Worm (Caenorhabditis elegans): ENCODE data around the gene R10D12.1.

The R10D12.1 gene

ce11 chrV:13960916-13961315 lies 26.5 kb upstream of the R10D12.1 start, which contains the start of gene srh-24:
TSS of gene srh-24 (minus strand) at chrV:13961016.
- TF ChIP-seq hlh-1 (tag; optimal IDR thresholded peaks at IDR 0.05) (no peak), mab-5 (tag; optimal IDR thresholded peaks at IDR 0.05) (no peak), sptf-1 (tag; optimal IDR thresholded peaks at IDR 0.05) (no peak), elt-1 (tag; optimal IDR thresholded peaks at IDR 0.05; ENCODE audit: borderline replicate concordance, insufficient read depth) (no peak), ztf-11 (tag; optimal IDR thresholded peaks at IDR 0.05) (no peak), ceh-43 (GFP tag; optimal IDR thresholded peaks at IDR 0.05) (no peak), cnd-1 (tag; optimal IDR thresholded peaks at IDR 0.05) (no peak), snpc-4 (tag; optimal IDR thresholded peaks at IDR 0.05) (no peak), zip-8 (tag; optimal IDR thresholded peaks at IDR 0.05) (no peak), nhr-237 (tag; optimal IDR thresholded peaks at IDR 0.05) (no peak), M03D4.4 (tag; optimal IDR thresholded peaks at IDR 0.05) (no peak), sem-2 (GFP tag; optimal IDR thresholded peaks at IDR 0.05) (no peak), lin-32 (GFP tag; optimal IDR thresholded peaks at IDR 0.05) (no peak)

ce11 chrV:13958247-13958646 lies 23.8 kb upstream of the R10D12.1 start, which contains the start of gene R10D12.10:
TSS of gene R10D12.10 (minus strand) at chrV:13958347.
- TF ChIP-seq sptf-1 (tag; optimal IDR thresholded peaks at IDR 0.05) (no peak), M03D4.4 (tag; optimal IDR thresholded peaks at IDR 0.05) (no peak), nhr-12 (tag; optimal IDR thresholded peaks at IDR 0.05) (no peak), drap-1 (GFP tag; optimal IDR thresholded peaks at IDR 0.05) (no peak), zip-8 (tag; optimal IDR thresholded peaks at IDR 0.05) (no peak), bed-3 (GFP tag; optimal IDR thresholded peaks at IDR 0.05) (no peak), unc-120 (tag; optimal IDR thresholded peaks at IDR 0.05; ENCODE audit: poor library complexity, severe bottlenecking) (no peak), elt-3 (tag; optimal IDR thresholded peaks at IDR 0.05) (no peak), ces-1 (GFP tag; optimal IDR thresholded peaks at IDR 0.05) (no peak), tbx-8 (GFP tag; optimal IDR thresholded peaks at IDR 0.05) (no peak), ceh-83 (GFP tag; optimal IDR thresholded peaks at IDR 0.05) (no peak), mep-1 (tag; optimal IDR thresholded peaks at IDR 0.05) (no peak), elt-1 (tag; optimal IDR thresholded peaks at IDR 0.05; ENCODE audit: borderline replicate concordance, insufficient read depth) (no peak), blmp-1 (tag; optimal IDR thresholded peaks at IDR 0.05) (no peak), mab-5 (tag; optimal IDR thresholded peaks at IDR 0.05) (no peak), nhr-28 (tag; optimal IDR thresholded peaks at IDR 0.05) (no peak), ceh-43 (GFP tag; optimal IDR thresholded peaks at IDR 0.05) (no peak), nhr-2 (tag; optimal IDR thresholded peaks at IDR 0.05) (no peak), flh-1 (GFP tag; optimal IDR thresholded peaks at IDR 0.05) (no peak), nhr-237 (tag; optimal IDR thresholded peaks at IDR 0.05) (no peak)

- no peak for TF ChIP-seq ceh-39 (tag; optimal IDR thresholded peaks at IDR 0.05)
- TF ChIP-seq ceh-83 (GFP tag; optimal IDR thresholded peaks at IDR 0.05) = no peak
- no peak for TF ChIP-seq mls-2 (tag; optimal IDR thresholded peaks at IDR 0.05)
- no peak for TF ChIP-seq nhr-237 (tag; optimal IDR thresholded peaks at IDR 0.05)
- no peak for TF ChIP-seq tbx-8 (GFP tag; optimal IDR thresholded peaks at IDR 0.05)
- no peak for TF ChIP-seq sem-2 (GFP tag; optimal IDR thresholded peaks at IDR 0.05)
- no peak for TF ChIP-seq lin-32 (GFP tag; optimal IDR thresholded peaks at IDR 0.05)
- TF ChIP-seq drap-1 (GFP tag; optimal IDR thresholded peaks at IDR 0.05) = no peak
- no peak for TF ChIP-seq bed-3 (GFP tag; optimal IDR thresholded peaks at IDR 0.05)
- TF ChIP-seq hlh-1 (tag; optimal IDR thresholded peaks at IDR 0.05) = no peak
- no peak for TF ChIP-seq nhr-12 (tag; optimal IDR thresholded peaks at IDR 0.05)
- TF ChIP-seq sptf-1 (tag; optimal IDR thresholded peaks at IDR 0.05) = no peak
- no peak for TF ChIP-seq lin-13 (tag; optimal IDR thresholded peaks at IDR 0.05)
- TF ChIP-seq ham-2 (GFP tag; optimal IDR thresholded peaks at IDR 0.05) = no peak
- TF ChIP-seq lsy-2 (tag; optimal IDR thresholded peaks at IDR 0.05) = no peak
- no peak for TF ChIP-seq nhr-76 (tag; optimal IDR thresholded peaks at IDR 0.05)
Measured at ce11 chrV:13957691-13958090, 23.2 kb upstream of the R10D12.1 start.

- TF ChIP-seq mls-2 (tag; optimal IDR thresholded peaks at IDR 0.05) (no peak), lsy-2 (tag; optimal IDR thresholded peaks at IDR 0.05) (no peak), elt-1 (tag; optimal IDR thresholded peaks at IDR 0.05; ENCODE audit: borderline replicate concordance, insufficient read depth) (no peak), M03D4.4 (tag; optimal IDR thresholded peaks at IDR 0.05) (no peak), drap-1 (GFP tag; optimal IDR thresholded peaks at IDR 0.05) (no peak), nhr-12 (tag; optimal IDR thresholded peaks at IDR 0.05) (no peak), pha-4 (tag; optimal IDR thresholded peaks at IDR 0.05) (no peak), mep-1 (tag; optimal IDR thresholded peaks at IDR 0.05) (no peak)
Measured at ce11 chrV:13955370-13956089, 21.1 kb upstream of the R10D12.1 start.

Data from whole organism, mixed stage, embryonic.